Fruit fly (Drosophila melanogaster) whole organism, embryonic: ENCODE results near the gene Pnn.

ENCODE experiments used
- Atf3 ChIP-seq: fragments of 200-800 bp; sonication (Bioruptor generic); optimal IDR thresholded peaks from 3 replicates; lab custom pipeline; 2016; ENCODE audit warnings: missing biosample characterization, missing genetic modification characterization
- BEAF-32 ChIP-seq: fragments of 200-800 bp; sonication (Bioruptor generic); optimal IDR thresholded peaks from 3 replicates; lab custom pipeline; 2017; ENCODE audit warnings: missing biosample characterization, missing genetic modification characterization, mild to moderate bottlenecking, moderate library complexity, missing genetic modification reagents
- CG10654 ChIP-seq: fragments of 200-800 bp; sonication (Bioruptor generic); optimal IDR thresholded peaks from 2 replicates; lab custom pipeline; 2016; ENCODE audit warnings: missing biosample characterization, missing genetic modification characterization
- CG15601 ChIP-seq: fragments of 200-800 bp; sonication (Bioruptor generic); optimal IDR thresholded peaks from 3 replicates; lab custom pipeline; 2019; ENCODE audit warnings: missing biosample characterization, mild to moderate bottlenecking, missing genetic modification characterization, moderate library complexity
- CG15696 ChIP-seq: fragments of 200-800 bp; sonication (Bioruptor generic); optimal IDR thresholded peaks from 2 replicates; lab custom pipeline; 2019; ENCODE audit warnings: missing biosample characterization, mild to moderate bottlenecking, missing genetic modification characterization, moderate library complexity
- CG17361 ChIP-seq: fragments of 200-800 bp; sonication (Bioruptor generic); IDR thresholded peaks from 3 replicates; pipeline ENCODE4 v1.3.6; 2022; ENCODE audit warnings: missing biosample characterization, missing genetic modification characterization
- CG18262 ChIP-seq: fragments of 200-800 bp; optimal IDR thresholded peaks from 3 replicates; lab custom pipeline; 2019; ENCODE audit warnings: missing biosample characterization, mild to moderate bottlenecking, missing genetic modification characterization, moderate library complexity
- CG18619 ChIP-seq: fragments of 200-800 bp; sonication (Bioruptor generic); optimal IDR thresholded peaks from 3 replicates; lab custom pipeline; 2017; ENCODE audit warnings: missing biosample characterization, mild to moderate bottlenecking, missing genetic modification characterization
- CG30020 ChIP-seq: fragments of 200-800 bp; optimal IDR thresholded peaks from 2 replicates; lab custom pipeline; 2019; ENCODE audit warnings: missing biosample characterization, mild to moderate bottlenecking, missing genetic modification characterization, moderate library complexity
- CG30403 ChIP-seq: fragments of 200-800 bp; sonication (Bioruptor generic); optimal IDR thresholded peaks from 3 replicates; lab custom pipeline; 2016; ENCODE audit warnings: missing biosample characterization, missing genetic modification characterization
- CG31224 ChIP-seq: fragments of 200-800 bp; sonication (Bioruptor generic); IDR thresholded peaks from 2 replicates; pipeline ENCODE4 v1.3.6; 2022; ENCODE audit warnings: missing biosample characterization, missing genetic modification characterization
- CG32767 ChIP-seq: fragments of 200-800 bp; sonication (Bioruptor generic); IDR thresholded peaks from 2 replicates; pipeline ENCODE4 v1.3.6; 2022; ENCODE audit warnings: missing biosample characterization, missing genetic modification characterization
- CG34376 ChIP-seq: fragments of 200-800 bp; sonication (Bioruptor generic); optimal IDR thresholded peaks from 2 replicates; lab custom pipeline; 2018; ENCODE audit warnings: missing biosample characterization, mild to moderate bottlenecking, missing genetic modification characterization
- CG3995 ChIP-seq: fragments of 200-800 bp; sonication (Bioruptor generic); optimal IDR thresholded peaks from 3 replicates; lab custom pipeline; 2016; ENCODE audit warnings: missing biosample characterization, missing genetic modification characterization
- CG4282 ChIP-seq: fragments of 200-800 bp; sonication (Bioruptor generic); optimal IDR thresholded peaks from 2 replicates; lab custom pipeline; 2016; ENCODE audit warnings: missing biosample characterization, missing genetic modification characterization
- CG6272 ChIP-seq: fragments of 200-800 bp; sonication (Bioruptor generic); IDR thresholded peaks from 2 replicates; pipeline ENCODE4 v1.3.6; 2022; ENCODE audit warnings: missing biosample characterization, missing genetic modification characterization
- Camta ChIP-seq: fragments of 200-800 bp; sonication (Bioruptor generic); optimal IDR thresholded peaks from 2 replicates; lab custom pipeline; 2016; ENCODE audit warnings: missing biosample characterization, missing genetic modification characterization
- Dek ChIP-seq: fragments of 200-800 bp; sonication (Bioruptor generic); optimal IDR thresholded peaks from 3 replicates; lab custom pipeline; 2019; ENCODE audit warnings: missing biosample characterization, mild to moderate bottlenecking, missing genetic modification characterization, moderate library complexity
- Dp ChIP-seq: fragments of 200-800 bp; sonication (Bioruptor generic); optimal IDR thresholded peaks from 2 replicates; lab custom pipeline; 2018; ENCODE audit warnings: missing biosample characterization, mild to moderate bottlenecking, missing genetic modification characterization, moderate library complexity
- ERR ChIP-seq: fragments of 200-800 bp; sonication (Bioruptor generic); optimal IDR thresholded peaks from 2 replicates; lab custom pipeline; 2016; ENCODE audit warnings: missing biosample characterization, missing genetic modification characterization
- Fer1 ChIP-seq: fragments of 200-800 bp; sonication (Bioruptor generic); optimal IDR thresholded peaks from 2 replicates; lab custom pipeline; 2017; ENCODE audit warnings: missing biosample characterization, mild to moderate bottlenecking, missing genetic modification characterization
- Gug ChIP-seq: fragments of 200-800 bp; sonication (Bioruptor generic); IDR thresholded peaks from 4 replicates; pipeline ENCODE4 v1.3.6; 2022; ENCODE audit warnings: missing biosample characterization, missing genetic modification characterization
- Ssrp ChIP-seq: fragments of 200-800 bp; sonication (Bioruptor generic); optimal IDR thresholded peaks from 2 replicates; lab custom pipeline; 2018; ENCODE audit warnings: missing biosample characterization, mild to moderate bottlenecking, missing genetic modification characterization, moderate library complexity
- Usf ChIP-seq: fragments of 200-800 bp; sonication (Bioruptor generic); optimal IDR thresholded peaks from 2 replicates; lab custom pipeline; 2017; ENCODE audit warnings: missing genotype, missing biosample characterization, missing genetic modification characterization
- Xrp1 ChIP-seq: fragments of 200-800 bp; sonication (Bioruptor generic); IDR thresholded peaks from 2 replicates; pipeline ENCODE4 v1.3.6; 2022; ENCODE audit warnings: missing biosample characterization, missing genetic modification characterization
- al ChIP-seq: fragments of 200-800 bp; sonication (Bioruptor generic); IDR thresholded peaks from 2 replicates; pipeline ENCODE4 v1.3.6; 2022; ENCODE audit warnings: missing biosample characterization, missing genetic modification characterization
- amos ChIP-seq: fragments of 200-800 bp; sonication (Bioruptor generic); IDR thresholded peaks from 2 replicates; pipeline ENCODE4 v1.3.6; 2022; ENCODE audit warnings: missing biosample characterization, missing genetic modification characterization; ENCODE audit not compliant: partially characterized antibody
- ase ChIP-seq: fragments of 200-800 bp; sonication (Bioruptor generic); IDR thresholded peaks from 3 replicates; pipeline ENCODE4 v1.3.6; 2022; ENCODE audit warnings: missing biosample characterization, missing genetic modification characterization
- bbx ChIP-seq: fragments of 200-800 bp; sonication (Bioruptor generic); IDR thresholded peaks from 2 replicates; pipeline ENCODE4 v1.3.6; 2022; ENCODE audit warnings: missing biosample characterization, missing genetic modification characterization; ENCODE audit not compliant: partially characterized antibody
- bcd ChIP-seq: fragments of 200-800 bp; sonication (Bioruptor generic); optimal IDR thresholded peaks from 2 replicates; lab custom pipeline; 2017; ENCODE audit warnings: missing biosample characterization, mild to moderate bottlenecking, missing genetic modification characterization
- chn ChIP-seq: fragments of 200-800 bp; sonication (Bioruptor generic); optimal IDR thresholded peaks from 2 replicates; lab custom pipeline; 2016; ENCODE audit warnings: missing biosample characterization, missing genetic modification characterization
- crp ChIP-seq, 2 experiments: fragments of 200-800 bp; sonication (Bioruptor generic); optimal IDR thresholded peaks; 2 replicates in 1 of 2; 3 replicates in 1 of 2; lab custom pipeline; 2017; ENCODE audit warnings: missing biosample characterization in 2 of 2, missing genetic modification characterization in 2 of 2, mild to moderate bottlenecking in 1 of 2, moderate library complexity in 1 of 2
- dpn ChIP-seq, 2 experiments: fragments of 200-800 bp; sonication (Bioruptor generic); optimal IDR thresholded peaks; 3 replicates each; lab custom pipeline; 2016; ENCODE audit warnings: missing biosample characterization in 2 of 2, missing genetic modification characterization in 2 of 2
- ems ChIP-seq: fragments of 200-800 bp; sonication (Bioruptor generic); optimal IDR thresholded peaks from 3 replicates; lab custom pipeline; 2016; ENCODE audit warnings: missing biosample characterization, missing genetic modification characterization
- fru ChIP-seq: fragments of >200 bp; optimal IDR thresholded peaks from 2 replicates; lab custom pipeline; 2017
- grau ChIP-seq: fragments of 200-800 bp; optimal IDR thresholded peaks from 3 replicates; lab custom pipeline; 2019; ENCODE audit warnings: missing biosample characterization, mild to moderate bottlenecking, missing genetic modification characterization, moderate library complexity
- ind ChIP-seq: fragments of 200-800 bp; sonication (Bioruptor generic); optimal IDR thresholded peaks from 3 replicates; lab custom pipeline; 2016; ENCODE audit warnings: missing biosample characterization, missing genetic modification characterization
- kay ChIP-seq: fragments of 200-800 bp; sonication (Bioruptor generic); optimal IDR thresholded peaks from 2 replicates; lab custom pipeline; 2016; ENCODE audit warnings: missing biosample characterization, missing genetic modification characterization
- maf-S ChIP-seq: fragments of 200-800 bp; sonication (Bioruptor generic); optimal IDR thresholded peaks from 2 replicates; lab custom pipeline; 2016; ENCODE audit warnings: missing biosample characterization, missing genetic modification characterization
- pum ChIP-seq: fragments of 200-800 bp; sonication (Bioruptor generic); optimal IDR thresholded peaks from 2 replicates; lab custom pipeline; 2016; ENCODE audit warnings: missing biosample characterization, missing genetic modification characterization
- pzg ChIP-seq: fragments of 200-800 bp; sonication (Bioruptor generic); optimal IDR thresholded peaks from 3 replicates; lab custom pipeline; 2018; ENCODE audit warnings: missing biosample characterization, mild to moderate bottlenecking, missing genetic modification characterization, moderate library complexity
- row ChIP-seq: fragments of 200-800 bp; sonication (Bioruptor generic); IDR thresholded peaks from 3 replicates; pipeline ENCODE4 v1.3.6; 2022; ENCODE audit warnings: missing biosample characterization, missing genetic modification characterization
- sc ChIP-seq, 3 experiments: fragments of >200 bp in 2 of 3; fragments of 200-800 bp in 1 of 3; sonication (Bioruptor generic) in 1 of 3; optimal IDR thresholded peaks; 2 replicates in 2 of 3; 3 replicates in 1 of 3; lab custom pipeline; 2017; ENCODE audit warnings: mild to moderate bottlenecking in 1 of 3, missing biosample characterization in 1 of 3, missing genetic modification characterization in 1 of 3, missing genetic modification reagents in 1 of 3
- sens ChIP-seq: fragments of 200-800 bp; sonication (Bioruptor generic); peaks from one replicate; lab custom pipeline; 2016; ENCODE audit warnings: missing biosample characterization, missing genetic modification characterization
- sob ChIP-seq: fragments of 200-800 bp; sonication (Bioruptor generic); IDR thresholded peaks from 2 replicates; pipeline ENCODE4 v1.3.6; 2022; ENCODE audit warnings: missing biosample characterization, missing genetic modification characterization
- ssp ChIP-seq: fragments of 200-800 bp; sonication (Bioruptor generic); IDR thresholded peaks from 2 replicates; pipeline ENCODE4 v1.3.6; 2022; ENCODE audit warnings: missing biosample characterization, missing genetic modification characterization
- stwl ChIP-seq: fragments of 200-800 bp; sonication (Bioruptor generic); optimal IDR thresholded peaks from 3 replicates; lab custom pipeline; 2018; ENCODE audit warnings: missing biosample characterization, mild to moderate bottlenecking, missing genetic modification characterization, moderate library complexity
- tap ChIP-seq: fragments of 200-800 bp; optimal IDR thresholded peaks from 3 replicates; lab custom pipeline; 2019; ENCODE audit warnings: missing biosample characterization, mild to moderate bottlenecking, missing genetic modification characterization, moderate library complexity
- tll ChIP-seq, 2 experiments: fragments of 200-800 bp in 1 of 2; fragments of >200 bp in 1 of 2; sonication (Bioruptor generic) in 1 of 2; optimal IDR thresholded peaks; 2 replicates each; lab custom pipeline; 2017 to 2019; ENCODE audit warnings: missing biosample characterization in 2 of 2, missing genetic modification characterization in 2 of 2, mild to moderate bottlenecking in 1 of 2, moderate library complexity in 1 of 2

Pnn gene

DNA sequence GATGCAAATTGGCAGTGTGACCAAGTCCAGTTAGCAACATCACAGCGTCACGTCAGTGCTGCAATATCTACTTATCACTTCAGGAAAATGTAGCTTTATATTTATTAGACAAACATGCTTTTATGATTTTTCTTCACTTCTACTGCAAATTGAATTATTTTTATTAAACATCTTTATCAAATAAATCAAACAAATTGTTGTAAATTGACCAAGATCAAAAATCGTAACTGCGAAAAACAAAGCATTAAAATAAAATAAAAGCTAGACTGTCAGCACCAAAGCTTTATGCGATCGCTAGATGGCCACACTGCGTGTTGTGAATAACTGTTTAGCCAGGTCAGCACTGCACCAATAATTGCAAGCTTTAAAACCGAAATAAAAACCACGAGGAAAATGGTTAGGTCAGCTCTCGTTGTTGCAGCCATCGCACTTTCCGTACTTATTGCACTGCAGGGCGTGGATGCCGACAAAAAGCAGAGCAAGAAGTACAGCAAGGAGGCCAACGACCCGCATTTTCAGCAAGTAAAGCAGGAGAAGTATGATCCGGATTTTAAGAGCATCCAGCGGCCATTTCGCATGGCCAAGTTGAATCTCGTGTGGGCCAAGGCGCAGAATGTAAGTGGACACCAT lies 50.6 kb downstream of the Pnn start, which contains the start of the genes CG12945 and CG8507 (continued):
- TF ChIP-seq amos (GFP tag; lab: Robert Waterston, UW) (no peak), pzg (GFP tag; lab: Kevin White, UChicago) (peak; percentile 55), CG17361 (GFP tag; lab: Robert Waterston, UW) (peak; percentile 69), CG34376 (GFP tag; lab: Kevin White, UChicago) (peak; percentile 24), CG30403 (peak; percentile 67), Ssrp (tag; lab: Kevin White, UChicago) (peak; percentile 28), ems (GFP tag; lab: Kevin White, UChicago) (peak; percentile 1), crp (GFP tag; optimal IDR thresholded peaks at IDR 0.05; lab: Kevin White, UChicago) (peak in 1 of 2 experiments; percentile 8), CG10654 (GFP tag; lab: Kevin White, UChicago) (peak; percentile 4), bbx (0 out of 2 replicates have a peak, but pooled peaks have one; percentile 18), Dek (tag; lab: Kevin White, UChicago) (peak; percentile 50), CG30020 (tag; lab: Kevin White, UChicago) (peak; percentile 52), pum (GFP tag; lab: Kevin White, UChicago) (peak; percentile 15), ssp (GFP tag; lab: Robert Waterston, UW) (peak; percentile 40), BEAF-32 (GFP tag; lab: Kevin White, UChicago) (peak; percentile 52), CG18619 (GFP tag; lab: Kevin White, UChicago) (peak; percentile 14), Xrp1 (peak; percentile 26; the same call in 1 of the 2 replicates), Atf3 (GFP tag; lab: Kevin White, UChicago) (no peak), Gug (GFP tag; lab: Robert Waterston, UW) (peak; percentile 36; the same call in 1 of the 4 replicates), CG15696 (tag; lab: Kevin White, UChicago) (peak; percentile 48), tap (tag; lab: Kevin White, UChicago) (no peak), grau (tag; lab: Kevin White, UChicago) (peak; percentile 63), CG6272 (GFP tag; lab: Robert Waterston, UW) (no peak), maf-S (GFP tag; lab: Kevin White, UChicago) (no peak), CG32767 (no peak), ind (GFP tag; lab: Kevin White, UChicago) (peak; percentile 49), row (GFP tag; lab: Robert Waterston, UW) (peak; percentile 93), ase (GFP tag; lab: Robert Waterston, UW) (no peak), sob (peak; percentile 8; the same call in 1 of the 2 replicates), stwl (tag; lab: Kevin White, UChicago) (peak; percentile 65), dpn (GFP tag; optimal IDR thresholded peaks at IDR 0.05; lab: Kevin White, UChicago) (peak; percentile 43), CG31224 (peak; percentile 20; the same call in 1 of the 2 replicates), Usf (GFP tag; lab: Kevin White, UChicago) (no peak), CG3995 (GFP tag; lab: Kevin White, UChicago) (peak; percentile 88), Dp (peak; percentile 32), bcd (GFP tag; lab: Kevin White, UChicago) (peak; percentile 60), chn (GFP tag; lab: Kevin White, UChicago) (peak; percentile 41), Fer1 (GFP tag; lab: Kevin White, UChicago) (peak; percentile 57), fru (lab: Kevin White, UChicago) (no peak), sens (GFP tag; lab: Kevin White, UChicago) (peak; percentile 85), tll (GFP tag; optimal IDR thresholded peaks at IDR 0.05; lab: Kevin White, UChicago) (peak in 1 of 2 experiments; percentile 47), CG4282 (GFP tag; lab: Kevin White, UChicago) (no peak), CG15601 (tag; lab: Kevin White, UChicago) (peak; percentile 35), ERR (no peak), Camta (peak; percentile 44), sc (optimal IDR thresholded peaks at IDR 0.05; lab: Kevin White, UChicago) (no peak), sc (GFP tag; optimal IDR thresholded peaks at IDR 0.05; lab: Kevin White, UChicago) (no peak), CG18262 (tag; lab: Kevin White, UChicago) (peak; percentile 48), kay (peak; percentile 21), al (GFP tag; lab: Robert Waterston, UW) (peak; percentile 37; the same call in 1 of the 2 replicates)
